Worm (Caenorhabditis elegans) whole organism, L2 larva: ENCODE measurements around the gene srbc-36.

Experiments used
- C34F6.9 ChIP-seq: fragments of 150-350 bp; optimal IDR thresholded peaks from 2 replicates; lab custom pipeline; 2014; ENCODE audit warnings: missing biosample characterization, missing genetic modification characterization
- F13H6.1 ChIP-seq: sonication (generic microtip); optimal IDR thresholded peaks from 2 replicates; lab custom pipeline; 2016; ENCODE audit warnings: missing genetic modification characterization, missing compliant biosample characterization
- R02D3.7 ChIP-seq: fragments of 150-350 bp; optimal IDR thresholded peaks from 2 replicates; lab custom pipeline; 2014; ENCODE audit warnings: missing biosample characterization, missing genetic modification characterization
- Y55F3AM.14 ChIP-seq: fragments of 200-800 bp; sonication (Bioruptor generic); optimal IDR thresholded peaks from 2 replicates; lab custom pipeline; 2018; ENCODE audit warnings: mild to moderate bottlenecking, missing genetic modification characterization, missing compliant biosample characterization
- ZK546.5 ChIP-seq: sonication (generic microtip); optimal IDR thresholded peaks from 2 replicates; lab custom pipeline; 2017; ENCODE audit warnings: missing biosample characterization, missing genetic modification characterization
- alr-1 ChIP-seq: fragments of 150-350 bp; optimal IDR thresholded peaks from 2 replicates; lab custom pipeline; 2014; ENCODE audit warnings: missing biosample characterization, missing genetic modification characterization
- aly-2 ChIP-seq: fragments of 150-350 bp; optimal IDR thresholded peaks from 2 replicates; lab custom pipeline; 2014; ENCODE audit warnings: missing biosample characterization, missing genetic modification characterization
- ama-1 ChIP-seq: fragments of 150-350 bp; optimal IDR thresholded peaks from 2 replicates; lab custom pipeline; 2018; ENCODE audit warnings: inconsistent platforms
- blmp-1 ChIP-seq: sonication (generic microtip); optimal IDR thresholded peaks from 2 replicates; lab custom pipeline; 2017; ENCODE audit warnings: missing genetic modification characterization, mild to moderate bottlenecking, missing compliant biosample characterization, antibody characterized with exemption, moderate library complexity; ENCODE audit not compliant: insufficient read depth
- ceh-82 ChIP-seq: fragments of 150-350 bp; optimal IDR thresholded peaks from 2 replicates; lab custom pipeline; 2014; ENCODE audit warnings: missing biosample characterization, missing genetic modification characterization
- crh-2 ChIP-seq: sonication (generic microtip); optimal IDR thresholded peaks from 2 replicates; lab custom pipeline; 2017; ENCODE audit warnings: missing biosample characterization, missing genetic modification characterization
- dmd-4 ChIP-seq: sonication (generic microtip); optimal IDR thresholded peaks from 2 replicates; lab custom pipeline; 2017; ENCODE audit warnings: missing biosample characterization, missing genetic modification characterization
- egl-27 ChIP-seq: sonication (generic microtip); optimal IDR thresholded peaks from 3 replicates; lab custom pipeline; 2017; ENCODE audit warnings: missing biosample characterization, missing genetic modification reagents, missing genetic modification characterization
- elt-1 ChIP-seq: fragments of 150-350 bp; optimal IDR thresholded peaks from 2 replicates; lab custom pipeline; 2014; ENCODE audit warnings: missing biosample characterization, missing genetic modification characterization
- elt-3 ChIP-seq: sonication (generic microtip); optimal IDR thresholded peaks from 2 replicates; lab custom pipeline; 2017; ENCODE audit warnings: missing biosample characterization, missing genetic modification characterization
- fos-1 ChIP-seq: fragments of 150-350 bp; optimal IDR thresholded peaks from 2 replicates; lab custom pipeline; 2014; ENCODE audit warnings: missing biosample characterization, missing genetic modification characterization
- gmeb-1 ChIP-seq: fragments of 150-350 bp; optimal IDR thresholded peaks from 2 replicates; lab custom pipeline; 2014; ENCODE audit warnings: missing biosample characterization, missing genetic modification characterization
- lin-11 ChIP-seq: fragments of 150-350 bp; sonication (generic microtip); optimal IDR thresholded peaks from 2 replicates; lab custom pipeline; 2014; ENCODE audit warnings: missing biosample characterization, missing genetic modification characterization, inconsistent platforms, mixed read lengths
- lin-13 ChIP-seq: fragments of 150-350 bp; optimal IDR thresholded peaks from 2 replicates; lab custom pipeline; 2014; ENCODE audit warnings: missing biosample characterization, missing genetic modification reagents, missing genetic modification characterization
- lin-39 ChIP-seq: fragments of 150-350 bp; optimal IDR thresholded peaks from 2 replicates; lab custom pipeline; 2014; ENCODE audit warnings: missing biosample characterization, missing genetic modification reagents, missing genetic modification characterization
- lsy-2 ChIP-seq, 2 experiments: fragments of 150-350 bp in 1 of 2; sonication (generic microtip) in 1 of 2; optimal IDR thresholded peaks; 2 replicates each; lab custom pipeline; 2014 to 2017; ENCODE audit warnings: missing biosample characterization in 2 of 2, missing genetic modification characterization in 2 of 2
- mab-5 ChIP-seq: fragments of 150-350 bp; optimal IDR thresholded peaks from 2 replicates; lab custom pipeline; 2014; ENCODE audit warnings: missing biosample characterization, missing genetic modification characterization
- mbf-1 ChIP-seq: sonication (generic microtip); optimal IDR thresholded peaks from 2 replicates; lab custom pipeline; 2017; ENCODE audit warnings: missing biosample characterization, missing genetic modification characterization
- mdl-1 ChIP-seq, 2 experiments: fragments of 150-350 bp in 1 of 2; sonication (generic microtip) in 1 of 2; optimal IDR thresholded peaks; 2 replicates each; lab custom pipeline; 2017; ENCODE audit warnings: missing biosample characterization in 2 of 2, missing genetic modification characterization in 2 of 2
- nhr-10 ChIP-seq: sonication (generic microtip); optimal IDR thresholded peaks from 2 replicates; lab custom pipeline; 2017; ENCODE audit warnings: missing biosample characterization, missing genetic modification characterization
- nhr-11 ChIP-seq: fragments of 150-350 bp; optimal IDR thresholded peaks from 2 replicates; lab custom pipeline; 2014; ENCODE audit warnings: missing biosample characterization, missing genetic modification characterization
- nhr-12 ChIP-seq: fragments of 150-350 bp; optimal IDR thresholded peaks from 2 replicates; lab custom pipeline; 2014; ENCODE audit warnings: missing biosample characterization, missing genetic modification characterization
- nhr-129 ChIP-seq: fragments of 150-350 bp; optimal IDR thresholded peaks from 2 replicates; lab custom pipeline; 2014; ENCODE audit warnings: missing biosample characterization, missing genetic modification characterization
- nhr-21 ChIP-seq: fragments of 150-350 bp; optimal IDR thresholded peaks from 2 replicates; lab custom pipeline; 2014; ENCODE audit warnings: missing biosample characterization, missing genetic modification characterization
- nhr-23 ChIP-seq: fragments of 150-350 bp; optimal IDR thresholded peaks from 2 replicates; lab custom pipeline; 2014; ENCODE audit warnings: missing biosample characterization, missing genetic modification reagents, missing genetic modification characterization
- nhr-237 ChIP-seq: fragments of 150-350 bp; optimal IDR thresholded peaks from 2 replicates; lab custom pipeline; 2014; ENCODE audit warnings: missing biosample characterization, missing genetic modification characterization
- nhr-6 ChIP-seq: fragments of 150-350 bp; optimal IDR thresholded peaks from 2 replicates; lab custom pipeline; 2014; ENCODE audit warnings: missing biosample characterization, missing genetic modification characterization
- nhr-77 ChIP-seq: fragments of 150-350 bp; optimal IDR thresholded peaks from 2 replicates; lab custom pipeline; 2014; ENCODE audit warnings: missing biosample characterization, missing genetic modification characterization
- peb-1 ChIP-seq: fragments of 150-350 bp; optimal IDR thresholded peaks from 2 replicates; lab custom pipeline; 2014; ENCODE audit warnings: missing biosample characterization, missing genetic modification characterization
- skn-1 ChIP-seq: sonication (generic microtip); optimal IDR thresholded peaks from 2 replicates; lab custom pipeline; 2017; ENCODE audit warnings: missing biosample characterization, missing genetic modification characterization
- sma-3 ChIP-seq: sonication (generic microtip); optimal IDR thresholded peaks from 2 replicates; lab custom pipeline; 2016; ENCODE audit warnings: missing genetic modification reagents, missing genetic modification characterization, missing compliant biosample characterization
- sma-9 ChIP-seq, 2 experiments: fragments of 150-350 bp in 1 of 2; sonication (generic microtip) in 1 of 2; optimal IDR thresholded peaks; 2 replicates each; lab custom pipeline; 2014 to 2016; ENCODE audit warnings: missing genetic modification characterization in 2 of 2, mild to moderate bottlenecking in 1 of 2, missing biosample characterization in 1 of 2, missing compliant biosample characterization in 1 of 2, missing genetic modification reagents in 1 of 2, moderate library complexity in 1 of 2
- snpc-4 ChIP-seq: fragments of 150-350 bp; optimal IDR thresholded peaks from 2 replicates; lab custom pipeline; 2014; ENCODE audit warnings: missing biosample characterization, missing genetic modification characterization
- unc-39 ChIP-seq: fragments of 150-350 bp; optimal IDR thresholded peaks from 2 replicates; lab custom pipeline; 2014; ENCODE audit warnings: missing biosample characterization, missing genetic modification characterization
- unc-55 ChIP-seq: fragments of 150-350 bp; sonication (generic microtip); optimal IDR thresholded peaks from 3 replicates; lab custom pipeline; 2014; ENCODE audit warnings: missing biosample characterization, missing genetic modification reagents, missing genetic modification characterization
- unc-62 ChIP-seq: fragments of 150-350 bp; optimal IDR thresholded peaks from 2 replicates; lab custom pipeline; 2014; ENCODE audit warnings: missing biosample characterization, missing genetic modification reagents, missing genetic modification characterization
- ztf-1 ChIP-seq: fragments of 200-800 bp; sonication (Bioruptor generic); conservative IDR thresholded peaks from 2 replicates; pipeline ENCODE4 v1.3.6; 2022; ENCODE audit warnings: missing genetic modification characterization, missing compliant biosample characterization
- ztf-11 ChIP-seq: sonication (generic microtip); optimal IDR thresholded peaks from 2 replicates; lab custom pipeline; 2017; ENCODE audit warnings: missing biosample characterization, missing genetic modification characterization
- ztf-4 ChIP-seq: fragments of 150-350 bp; optimal IDR thresholded peaks from 2 replicates; lab custom pipeline; 2014; ENCODE audit warnings: missing biosample characterization, missing genetic modification characterization

Gene srbc-36

DNA sequence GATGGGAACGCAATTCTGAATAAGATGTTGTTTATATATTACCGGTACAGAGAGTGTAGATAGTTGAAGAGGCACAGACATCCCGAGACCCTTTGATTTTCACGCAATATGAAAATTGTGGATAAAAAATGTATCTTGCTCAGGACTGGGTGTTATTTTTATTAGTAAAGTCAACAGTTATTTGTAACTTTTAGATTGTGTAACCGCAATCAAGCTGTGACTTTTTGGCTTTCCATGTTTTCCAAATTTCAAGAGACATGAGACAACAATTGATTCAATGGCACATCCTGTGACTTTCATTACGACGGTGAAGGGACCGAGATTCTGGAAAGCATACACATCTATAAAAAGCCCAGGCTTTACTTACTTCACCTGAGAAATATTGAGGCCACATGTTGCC is 14.1 kb downstream of the srbc-36 start:
- TF ChIP-seq nhr-77 (no peak), snpc-4 (tag; lab: Kevin White, UChicago) (no peak), mbf-1 (tag; lab: Kevin White, UChicago) (no peak), ceh-82 (tag; lab: Kevin White, UChicago) (no peak), blmp-1 (tag; lab: Kevin White, UChicago) (no peak), F13H6.1 (tag; lab: Kevin White, UChicago) (no peak), Y55F3AM.14 (no peak), crh-2 (tag; lab: Kevin White, UChicago) (no peak), peb-1 (tag; lab: Kevin White, UChicago) (no peak), elt-1 (tag; lab: Kevin White, UChicago) (no peak), elt-3 (tag; lab: Kevin White, UChicago) (no peak), skn-1 (tag; lab: Kevin White, UChicago) (no peak), sma-9 (GFP tag; optimal IDR thresholded peaks at IDR 0.05; lab: Kevin White, UChicago) (no peak), sma-9 (tag; optimal IDR thresholded peaks at IDR 0.05; lab: Kevin White, UChicago) (no peak), ztf-1 (no peak), nhr-10 (tag; lab: Kevin White, UChicago) (no peak), ZK546.5 (tag; lab: Kevin White, UChicago) (no peak), nhr-6 (tag; lab: Kevin White, UChicago) (no peak), nhr-237 (tag; lab: Kevin White, UChicago) (no peak), sma-3 (GFP tag; lab: Kevin White, UChicago) (no peak)

DNA sequence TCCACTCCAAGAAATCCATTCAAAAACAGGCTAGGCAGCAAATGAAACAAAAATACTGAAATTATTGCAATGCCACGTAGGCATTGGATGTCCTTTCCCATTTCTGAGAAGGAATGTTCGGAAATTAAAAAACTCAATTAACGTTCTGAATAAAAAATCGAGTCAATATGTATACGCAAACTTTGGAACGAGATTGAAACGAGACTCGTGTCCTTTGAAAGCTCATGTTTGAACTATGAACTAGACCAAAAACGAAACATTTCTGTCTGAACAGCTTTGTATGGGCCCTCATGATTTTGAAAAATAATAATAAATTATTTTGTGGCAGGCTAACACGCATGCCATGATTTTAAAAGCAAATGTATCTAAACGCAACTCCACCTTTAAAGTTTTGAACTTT is 15.3 kb downstream of the srbc-36 start, which contains the start of gene oac-2:
oac-2 (minus strand) TSS at position 101 of the 400 bp plus-strand sequence.
- TF ChIP-seq Y55F3AM.14 (no peak), lin-39 (tag; lab: Kevin White, UChicago) (no peak), nhr-77 (no peak), nhr-21 (tag; lab: Kevin White, UChicago) (no peak), ama-1 (lab: Kevin White, UChicago) (no peak), mab-5 (tag; lab: Kevin White, UChicago) (no peak), egl-27 (tag; lab: Kevin White, UChicago) (no peak), nhr-11 (no peak), lin-11 (no peak), ztf-4 (no peak), crh-2 (tag; lab: Kevin White, UChicago) (no peak), ztf-1 (no peak), alr-1 (tag; lab: Kevin White, UChicago) (no peak), C34F6.9 (tag; lab: Kevin White, UChicago) (no peak)

DNA sequence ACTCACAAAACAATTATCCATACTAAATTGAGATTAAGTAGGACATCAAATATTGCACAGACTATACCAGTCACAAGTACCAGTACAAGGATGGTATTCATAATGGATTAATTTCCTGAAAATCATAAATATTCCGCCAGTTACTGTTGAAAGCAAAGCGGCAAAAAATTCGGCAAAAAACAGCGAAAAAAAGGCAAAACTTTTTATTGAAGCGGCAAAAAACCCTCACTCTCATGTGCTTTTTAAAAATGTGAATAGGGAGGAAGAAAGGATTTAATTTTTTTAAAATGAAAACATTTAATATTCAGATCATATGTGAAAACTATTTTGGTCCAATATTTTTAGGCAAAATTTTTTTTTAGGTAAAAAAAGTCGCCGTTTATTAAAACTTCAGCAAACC is 19.6 kb downstream of the srbc-36 start, which contains the start of gene srbc-29:
srbc-29 (minus strand) TSS at position 101 of the 400 bp plus-strand sequence.
- TF ChIP-seq elt-3 (tag; lab: Kevin White, UChicago) (no peak), lin-13 (GFP tag; lab: Kevin White, UChicago) (no peak), ztf-11 (tag; lab: Kevin White, UChicago) (no peak), aly-2 (no peak), lsy-2 (tag; optimal IDR thresholded peaks at IDR 0.05; lab: Kevin White, UChicago) (no peak), unc-39 (no peak), mdl-1 (tag; optimal IDR thresholded peaks at IDR 0.05; lab: Kevin White, UChicago) (no peak), mbf-1 (tag; lab: Kevin White, UChicago) (no peak), R02D3.7 (tag; lab: Kevin White, UChicago) (no peak), nhr-11 (no peak), ceh-82 (tag; lab: Kevin White, UChicago) (no peak), lin-39 (tag; lab: Kevin White, UChicago) (no peak), sma-3 (GFP tag; lab: Kevin White, UChicago) (no peak), unc-55 (no peak), snpc-4 (tag; lab: Kevin White, UChicago) (no peak), mab-5 (tag; lab: Kevin White, UChicago) (no peak), gmeb-1 (tag; lab: Kevin White, UChicago) (no peak), skn-1 (tag; lab: Kevin White, UChicago) (no peak)

DNA sequence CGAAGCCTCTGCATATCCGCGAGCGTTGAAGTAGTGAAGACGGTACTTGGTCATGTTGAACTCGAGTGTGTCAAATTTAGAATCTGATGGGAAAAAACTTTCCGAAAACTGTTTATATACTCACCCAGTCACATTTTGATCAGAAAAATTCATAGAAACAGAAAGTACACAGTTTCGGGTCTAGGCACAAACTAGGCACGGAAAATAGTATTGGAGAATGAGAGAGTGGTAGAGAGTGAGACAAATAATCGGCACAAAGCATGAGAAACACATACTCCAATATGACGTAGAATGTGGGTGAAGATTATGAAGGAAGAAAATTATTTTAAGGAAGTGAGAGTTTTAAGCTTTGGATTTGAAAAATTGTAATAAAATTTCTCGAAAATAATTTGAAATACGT is 21.9 kb downstream of the srbc-36 start, which contains the start of gene gst-33:
gst-33 (minus strand) TSS at position 127 of the 400 bp plus-strand sequence.
- TF ChIP-seq snpc-4 (tag; lab: Kevin White, UChicago) (no peak), F13H6.1 (tag; lab: Kevin White, UChicago) (peak; percentile 4), sma-3 (GFP tag; lab: Kevin White, UChicago) (no peak), dmd-4 (tag; lab: Kevin White, UChicago) (no peak), egl-27 (tag; lab: Kevin White, UChicago) (no peak), nhr-23 (tag; lab: Kevin White, UChicago) (no peak), ztf-4 (no peak), mab-5 (tag; lab: Kevin White, UChicago) (no peak), nhr-12 (tag; lab: Kevin White, UChicago) (no peak), lin-39 (tag; lab: Kevin White, UChicago) (no peak), lsy-2 (tag; optimal IDR thresholded peaks at IDR 0.05; lab: Kevin White, UChicago) (no peak), lin-11 (no peak), peb-1 (tag; lab: Kevin White, UChicago) (no peak), nhr-237 (tag; lab: Kevin White, UChicago) (no peak), fos-1 (peak; percentile 41), unc-62 (GFP tag; lab: Kevin White, UChicago) (no peak), crh-2 (tag; lab: Kevin White, UChicago) (peak; percentile 22), aly-2 (no peak), nhr-11 (no peak), C34F6.9 (tag; lab: Kevin White, UChicago) (no peak), ama-1 (lab: Kevin White, UChicago) (no peak), ZK546.5 (tag; lab: Kevin White, UChicago) (no peak), nhr-129 (peak; percentile 39), nhr-10 (tag; lab: Kevin White, UChicago) (no peak), alr-1 (tag; lab: Kevin White, UChicago) (no peak), ztf-1 (no peak)
